Worm (Caenorhabditis elegans): ENCODE data around the gene F52E4.5.

DNA sequence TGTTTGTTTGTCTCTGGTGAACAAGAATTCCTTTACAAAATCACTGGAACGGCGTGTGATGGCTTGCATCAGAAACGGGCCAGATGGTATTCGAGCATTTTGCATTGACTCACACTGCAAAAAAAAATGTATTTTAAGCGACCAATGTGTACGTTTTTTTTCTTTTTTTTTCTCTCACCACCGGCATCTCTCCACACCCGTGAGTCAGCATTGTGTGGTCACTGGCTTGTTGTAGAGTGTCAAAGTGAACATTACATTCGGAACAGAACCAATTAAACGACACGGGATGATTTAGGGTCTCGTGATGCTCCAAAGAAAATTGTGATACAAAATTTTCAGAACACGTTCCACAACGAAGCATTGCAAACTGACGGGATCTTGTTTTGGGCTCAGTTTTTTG lies 14.4 kb upstream of the F52E4.5 start:
- TF ChIP-seq C38D4.7 (GFP tag; optimal IDR thresholded peaks at IDR 0.05) (no peak), dmd-4 (tag; optimal IDR thresholded peaks at IDR 0.05; ENCODE audit: borderline replicate concordance) (no peak), hlh-13 (GFP tag; optimal IDR thresholded peaks at IDR 0.05) (no peak), sdc-2 (tag; optimal IDR thresholded peaks at IDR 0.05) (no peak), elt-4 (tag; optimal IDR thresholded peaks at IDR 0.05) (no peak), unc-55 (GFP tag; optimal IDR thresholded peaks at IDR 0.05) (no peak), ztf-16 (tag; optimal IDR thresholded peaks at IDR 0.05) (no peak), nfya-1 (tag; optimal IDR thresholded peaks at IDR 0.05) (no peak), ama-1 (optimal IDR thresholded peaks at IDR 0.05) (no peak), ceh-19 (GFP tag; optimal IDR thresholded peaks at IDR 0.05) (no peak), unc-86 (tag; optimal IDR thresholded peaks at IDR 0.05) (no peak), lin-11 (tag; optimal IDR thresholded peaks at IDR 0.05) (no peak), nhr-11 (tag; optimal IDR thresholded peaks at IDR 0.05) (no peak)
